Fruit fly (Drosophila melanogaster): ENCODE data around the gene CG43145.

The CG43145 gene

dm6 chr2L:3703260-3703659 is 1.6 kb downstream of the CG43145 start, which contains the start of gene CG2816 (continued):
- TF ChIP-seq gfzf (GFP tag; optimal IDR thresholded peaks at IDR 0.05) (no peak), pho (GFP tag; optimal IDR thresholded peaks at IDR 0.05) (peak; percentile 88), Antp (GFP tag; optimal IDR thresholded peaks at IDR 0.05) (peak; percentile 32), fu2 (GFP tag; optimal IDR thresholded peaks at IDR 0.05) (peak; percentile 88), Gug (GFP tag; IDR thresholded peaks at IDR 0.05) (peak; percentile 54; the same call in 2 of the 4 replicates), Hsf (GFP tag; optimal IDR thresholded peaks at IDR 0.05) (peak; percentile 12), Pdp1 (GFP tag; optimal IDR thresholded peaks at IDR 0.05) (peak in 1 of 2 experiments; percentile 56), Ssrp (tag; optimal IDR thresholded peaks at IDR 0.05) (no peak), Abd-B (GFP tag; optimal IDR thresholded peaks at IDR 0.05) (peak; percentile 65), phol (tag; optimal IDR thresholded peaks at IDR 0.05) (no peak), sisA (GFP tag; IDR thresholded peaks at IDR 0.05) (no peak), CG12769 (tag; optimal IDR thresholded peaks at IDR 0.05) (peak; percentile 95), Tbp (GFP tag; optimal IDR thresholded peaks at IDR 0.05) (no peak), ara (GFP tag; IDR thresholded peaks at IDR 0.05) (0 out of 2 replicates have a peak, but pooled peaks have one; percentile 27), dpn (GFP tag; optimal IDR thresholded peaks at IDR 0.05) (peak; percentile 63 to 79), CG17359 (tag; optimal IDR thresholded peaks at IDR 0.05) (peak; percentile 18), btn (GFP tag; optimal IDR thresholded peaks at IDR 0.05) (no peak), sens-2 (GFP tag; IDR thresholded peaks at IDR 0.05) (no peak), scrt (GFP tag; optimal IDR thresholded peaks at IDR 0.05) (peak; percentile 28), BEAF-32 (GFP tag; optimal IDR thresholded peaks at IDR 0.05) (no peak), CG17829 (tag; optimal IDR thresholded peaks at IDR 0.05) (no peak), HLH54F (GFP tag; optimal IDR thresholded peaks at IDR 0.05) (peak; percentile 72), D (optimal IDR thresholded peaks at IDR 0.05) (no peak), D (GFP tag; optimal IDR thresholded peaks at IDR 0.05) (no peak), CG9797 (GFP tag; optimal IDR thresholded peaks at IDR 0.05) (no peak), br (optimal IDR thresholded peaks at IDR 0.05) (no peak), CG34376 (GFP tag; optimal IDR thresholded peaks at IDR 0.05) (peak; percentile 13), mirr (GFP tag; optimal IDR thresholded peaks at IDR 0.05) (no peak), Dp (GFP tag; optimal IDR thresholded peaks at IDR 0.05) (no peak), CG11723 (GFP tag; optimal IDR thresholded peaks at IDR 0.05) (no peak), Deaf1 (tag; optimal IDR thresholded peaks at IDR 0.05) (no peak), CG10979 (tag; optimal IDR thresholded peaks at IDR 0.05) (no peak), CG3281 (GFP tag; optimal IDR thresholded peaks at IDR 0.05) (peak; percentile 55), CG3995 (GFP tag; optimal IDR thresholded peaks at IDR 0.05) (peak; percentile 28), NK7.1 (GFP tag; optimal IDR thresholded peaks at IDR 0.05) (peak; percentile 18), jumu (GFP tag; optimal IDR thresholded peaks at IDR 0.05) (peak; percentile 54), CG3407 (GFP tag; optimal IDR thresholded peaks at IDR 0.05) (no peak), gt (GFP tag; IDR thresholded peaks at IDR 0.05) (no peak), danr (GFP tag; IDR thresholded peaks at IDR 0.05) (no peak), CG10462 (GFP tag; optimal IDR thresholded peaks at IDR 0.05) (no peak), wdn (GFP tag; IDR thresholded peaks at IDR 0.05) (peak; percentile 81; the same call in 1 of the 2 replicates), Bgb (GFP tag; IDR thresholded peaks at IDR 0.05; ENCODE audit: partially characterized antibody) (no peak), CG15073 (GFP tag; optimal IDR thresholded peaks at IDR 0.05) (no peak), Chrac-16 (GFP tag; optimal IDR thresholded peaks at IDR 0.05) (peak; percentile 60), YL-1 (GFP tag; optimal IDR thresholded peaks at IDR 0.05) (no peak), CG4730 (GFP tag; IDR thresholded peaks at IDR 0.05) (peak; percentile 35; the same call in 1 of the 2 replicates), CG14667 (GFP tag; IDR thresholded peaks at IDR 0.05) (0 out of 2 replicates have a peak, but pooled peaks have one; percentile 20), CG1233 (GFP tag; optimal IDR thresholded peaks at IDR 0.05) (no peak), CG43689 (GFP tag; IDR thresholded peaks at IDR 0.05) (peak; percentile 60), esg (GFP tag; conservative IDR thresholded peaks at IDR 0.05) (peak; percentile 67), jing (GFP tag; optimal IDR thresholded peaks at IDR 0.05) (no peak), bigmax (GFP tag; optimal IDR thresholded peaks at IDR 0.05) (no peak)
